Fruit fly (Drosophila melanogaster) Kc167 (cell line): ENCODE measurements around the gene CG42654.

ENCODE experiments used
- Myc ChIP-seq: fragments of >200 bp; optimal IDR thresholded peaks from 2 replicates; lab custom pipeline; 2017; ENCODE audit warnings: missing external identifiers
- Sin3A ChIP-seq: fragments of >200 bp; optimal IDR thresholded peaks from 2 replicates; lab custom pipeline; 2018; ENCODE audit warnings: missing external identifiers
- h ChIP-seq: fragments of >200 bp; optimal IDR thresholded peaks from 3 replicates; lab custom pipeline; 2018; ENCODE audit warnings: missing external identifiers
- psq ChIP-seq: fragments of >200 bp; optimal IDR thresholded peaks from 2 replicates; lab custom pipeline; 2017; ENCODE audit warnings: missing external identifiers
- ttk ChIP-seq: sonication (Bioruptor generic); optimal IDR thresholded peaks from 2 replicates; lab custom pipeline; 2017; ENCODE audit warnings: missing external identifiers

DNA sequence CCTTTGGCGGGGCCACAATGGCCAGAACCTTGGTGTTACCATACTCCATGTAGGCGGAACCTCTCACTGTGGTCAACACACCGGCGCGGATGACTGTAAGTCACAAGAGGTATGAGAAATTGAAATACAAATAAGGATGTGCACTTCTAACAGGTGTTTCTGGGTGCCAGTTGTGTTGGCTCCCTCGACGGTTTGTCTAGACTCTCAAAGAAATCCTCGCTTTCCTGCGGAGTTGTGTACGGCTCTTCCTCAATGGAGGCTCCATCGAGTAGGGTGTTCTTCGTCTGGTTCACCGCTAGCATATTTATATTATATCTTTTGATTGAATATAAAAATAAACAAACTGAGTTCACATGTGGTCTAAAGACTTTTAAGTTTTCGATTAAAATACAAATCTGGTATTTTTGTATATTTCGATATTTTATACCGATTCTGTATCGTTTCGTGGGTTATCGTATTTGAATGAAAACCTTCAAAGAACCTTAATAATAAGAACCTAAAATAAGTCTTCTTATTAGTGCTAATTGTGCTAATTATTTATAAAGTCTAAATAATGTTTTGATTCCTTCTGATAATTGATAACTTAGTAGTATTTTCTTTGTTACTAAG, 40.9 kb downstream of the CG42654 start, which contains the start of gene Mtr3:
- TF ChIP-seq h (lab: Kevin White, UChicago) = no peak
- no peak for TF ChIP-seq psq (lab: Kevin White, UChicago)
- no peak for TF ChIP-seq ttk (lab: Kevin White, UChicago)
- TF ChIP-seq Sin3A (lab: Kevin White, UChicago) = no peak
- TF ChIP-seq Myc (lab: Kevin White, UChicago) = no peak
